Worm (Caenorhabditis elegans): ENCODE data around the gene T28A8.8.

Gene T28A8.8

DNA sequence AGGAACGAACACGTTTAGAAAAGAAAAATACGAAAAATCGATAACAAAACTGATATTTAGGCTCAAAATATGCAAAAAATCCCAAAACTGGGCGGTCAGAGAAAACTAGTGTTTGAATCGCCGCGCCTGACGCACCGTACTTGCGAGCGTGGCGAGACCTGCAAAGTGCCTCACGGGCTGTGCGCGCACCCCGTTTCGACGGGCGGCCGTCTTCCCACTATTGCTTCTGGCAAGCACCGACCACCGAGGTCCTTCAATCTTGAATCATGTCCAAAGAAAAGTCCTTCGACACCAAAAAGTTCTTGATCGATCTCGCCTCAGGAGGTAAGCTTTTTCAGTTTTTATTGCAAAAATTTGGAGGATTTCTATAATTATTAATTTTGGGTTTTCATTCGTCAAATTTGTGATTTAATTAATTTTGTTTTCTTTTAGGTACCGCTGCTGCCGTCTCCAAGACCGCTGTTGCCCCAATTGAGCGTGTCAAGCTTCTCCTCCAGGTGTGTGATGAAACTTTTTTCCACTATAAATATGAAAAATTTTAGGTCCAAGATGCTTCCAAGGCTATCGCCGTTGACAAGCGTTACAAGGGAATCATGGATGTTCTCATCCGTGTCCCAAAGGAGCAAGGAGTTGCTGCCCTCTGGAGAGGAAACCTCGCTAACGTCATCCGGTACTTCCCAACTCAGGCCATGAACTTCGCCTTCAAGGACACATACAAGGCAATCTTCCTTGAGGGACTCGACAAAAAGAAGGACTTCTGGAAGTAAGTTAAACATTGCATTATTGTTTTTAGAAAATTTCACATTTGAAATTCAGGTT, 39.4 kb upstream of the T28A8.8 start, which contains the start of gene ant-1.1 (continued):
- TF ChIP-seq lin-35 (GFP tag; optimal IDR thresholded peaks at IDR 0.05): peak; percentile 98
- TF ChIP-seq ztf-11 (tag; optimal IDR thresholded peaks at IDR 0.05): peak in 1 of 2 experiments; percentile 87
- TF ChIP-seq elt-2 (tag; optimal IDR thresholded peaks at IDR 0.05): peak; percentile 59
- peak; percentile 96 for TF ChIP-seq tbx-2 (tag; optimal IDR thresholded peaks at IDR 0.05)
- TF ChIP-seq dsc-1 (tag; optimal IDR thresholded peaks at IDR 0.05): peak; percentile 96
- TF ChIP-seq lir-3 (tag; optimal IDR thresholded peaks at IDR 0.05; ENCODE audit: poor library complexity): peak; percentile 78
- peak; percentile 94 for TF ChIP-seq skn-1 (tag; optimal IDR thresholded peaks at IDR 0.05)
- peak; percentile 95 for TF ChIP-seq swsn-7 (tag; optimal IDR thresholded peaks at IDR 0.05)
- TF ChIP-seq pqm-1 (tag; optimal IDR thresholded peaks at IDR 0.05): no peak
- peak; percentile 61 for TF ChIP-seq nhr-11 (tag; optimal IDR thresholded peaks at IDR 0.05)
- no peak for TF ChIP-seq unc-30 (tag; optimal IDR thresholded peaks at IDR 0.05)
- peak; percentile 87 for TF ChIP-seq sup-37 (GFP tag; optimal IDR thresholded peaks at IDR 0.05)
- TF ChIP-seq mep-1 (tag; optimal IDR thresholded peaks at IDR 0.05): peak; percentile 92
- TF ChIP-seq irx-1 (tag; optimal IDR thresholded peaks at IDR 0.05): peak; percentile 77
- TF ChIP-seq ztf-4 (tag; optimal IDR thresholded peaks at IDR 0.05): peak; percentile 85
- TF ChIP-seq isw-1 (GFP tag; IDR thresholded peaks at IDR 0.05): peak; percentile 97
- no peak for TF ChIP-seq alr-1 (tag; optimal IDR thresholded peaks at IDR 0.05; ENCODE audit: borderline replicate concordance)
- peak; percentile 71 for TF ChIP-seq mef-2 (tag; optimal IDR thresholded peaks at IDR 0.05)
- TF ChIP-seq unc-86 (tag; optimal IDR thresholded peaks at IDR 0.05): peak; percentile 95
- TF ChIP-seq ceh-63 (GFP tag; optimal IDR thresholded peaks at IDR 0.05): no peak
- peak in 1 of 2 experiments; percentile 73 for TF ChIP-seq mdl-1 (tag; optimal IDR thresholded peaks at IDR 0.05)
- peak; percentile 57 for TF ChIP-seq snpc-4 (tag; optimal IDR thresholded peaks at IDR 0.05)
- peak; percentile 90 for TF ChIP-seq unc-130 (tag; optimal IDR thresholded peaks at IDR 0.05)
- TF ChIP-seq C34B4.2 (tag; optimal IDR thresholded peaks at IDR 0.05): peak; percentile 100
- TF ChIP-seq hlh-4 (tag; optimal IDR thresholded peaks at IDR 0.05): peak; percentile 37
- no peak for TF ChIP-seq nhr-84 (tag; optimal IDR thresholded peaks at IDR 0.05)
- peak; percentile 87 for TF ChIP-seq zip-4 (GFP tag; optimal IDR thresholded peaks at IDR 0.05)
- peak; percentile 96 for TF ChIP-seq rnt-1 (tag; optimal IDR thresholded peaks at IDR 0.05)
- no peak for TF ChIP-seq zag-1 (tag; optimal IDR thresholded peaks at IDR 0.05)
- TF ChIP-seq nhr-47 (tag; optimal IDR thresholded peaks at IDR 0.05): peak; percentile 98
- peak; percentile 80 for TF ChIP-seq sox-4 (tag; optimal IDR thresholded peaks at IDR 0.05)
- TF ChIP-seq lin-15B (tag; optimal IDR thresholded peaks at IDR 0.05): peak; percentile 94
- TF ChIP-seq vab-15 (tag; optimal IDR thresholded peaks at IDR 0.05): peak; percentile 96
- TF ChIP-seq fkh-8 (tag; optimal IDR thresholded peaks at IDR 0.05): peak; percentile 98
- peak; percentile 83 for TF ChIP-seq ama-1 (optimal IDR thresholded peaks at IDR 0.05)
- peak; percentile 96 for TF ChIP-seq nhr-90 (tag; optimal IDR thresholded peaks at IDR 0.05; ENCODE audit: poor library complexity)
- TF ChIP-seq nhr-85 (tag): peak; percentile 96
- TF ChIP-seq nhr-12 (tag; optimal IDR thresholded peaks at IDR 0.05): no peak
- peak; percentile 93 for TF ChIP-seq mab-9 (GFP tag; IDR thresholded peaks at IDR 0.05)
- peak in 5 of 6 experiments; percentile 39 to 86 (median 60) for TF ChIP-seq elt-3 (tag; optimal IDR thresholded peaks at IDR 0.05)
- TF ChIP-seq jun-1 (tag; optimal IDR thresholded peaks at IDR 0.05): peak; percentile 94
- TF ChIP-seq tlp-1 (tag; optimal IDR thresholded peaks at IDR 0.05): no peak
- peak; percentile 97 for TF ChIP-seq nhr-19 (GFP tag; conservative IDR thresholded peaks at IDR 0.05)
- TF ChIP-seq ceh-90 (tag; optimal IDR thresholded peaks at IDR 0.05): peak; percentile 38
- peak; percentile 95 for TF ChIP-seq nhr-20 (tag; optimal IDR thresholded peaks at IDR 0.05)
- TF ChIP-seq aha-1 (tag; optimal IDR thresholded peaks at IDR 0.05): peak; percentile 46
- no peak for TF ChIP-seq hlh-17 (GFP tag; optimal IDR thresholded peaks at IDR 0.05; ENCODE audit: borderline replicate concordance)
- TF ChIP-seq fkh-4 (tag; optimal IDR thresholded peaks at IDR 0.05; ENCODE audit: borderline replicate concordance): no peak
- TF ChIP-seq aly-2 (tag; optimal IDR thresholded peaks at IDR 0.05): peak; percentile 37
